Fruit fly (Drosophila melanogaster): ENCODE data around the gene Imp.

Imp gene

DNA sequence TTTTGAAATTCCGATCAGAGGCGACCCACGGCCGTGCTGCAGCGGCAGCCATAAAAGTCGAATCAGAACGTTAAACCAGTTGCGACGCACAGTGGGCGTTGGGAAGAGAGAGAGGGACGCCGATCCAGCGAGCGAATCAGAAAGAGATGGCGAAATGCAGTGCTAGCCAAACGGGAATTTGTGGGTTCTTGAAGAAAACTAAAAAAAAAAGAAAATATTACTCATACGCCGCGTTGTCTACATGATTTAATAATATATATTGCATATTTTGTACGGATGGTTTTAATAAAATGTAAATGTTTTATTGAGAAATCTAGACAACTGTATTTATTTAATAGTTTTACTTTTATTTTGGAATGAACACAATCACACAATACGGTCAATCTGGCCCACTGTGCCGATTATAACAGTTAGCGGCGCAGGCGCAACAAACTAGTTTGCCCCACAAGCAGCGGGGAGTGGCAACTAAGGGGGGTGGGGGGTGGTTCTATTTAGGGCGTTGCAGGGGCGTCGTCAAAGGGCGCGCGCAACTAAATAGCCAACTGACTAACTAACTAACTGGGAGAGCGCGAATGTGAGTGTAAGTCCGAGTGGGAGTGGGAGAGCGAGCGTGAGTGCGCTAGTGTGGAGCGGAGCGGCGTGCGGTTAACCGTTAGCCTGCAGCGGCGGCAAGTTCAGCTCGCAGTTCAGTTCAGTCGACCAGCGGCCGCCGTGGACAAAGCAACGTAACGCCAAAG is 52.1 kb downstream of the Imp start, which contains the start of gene CG15211 (continued):
- TF ChIP-seq pzg (GFP tag; optimal IDR thresholded peaks at IDR 0.05) (no peak), CG8089 (GFP tag; optimal IDR thresholded peaks at IDR 0.05) (no peak), jumu (GFP tag; optimal IDR thresholded peaks at IDR 0.05) (peak; percentile 4), CG17328 (GFP tag; IDR thresholded peaks at IDR 0.05) (peak; percentile 60), CG14860 (GFP tag; IDR thresholded peaks at IDR 0.05; ENCODE audit: partially characterized antibody) (no peak), run (tag; optimal IDR thresholded peaks at IDR 0.05) (peak; percentile 17), CG18262 (tag; optimal IDR thresholded peaks at IDR 0.05) (peak; percentile 85), pan (optimal IDR thresholded peaks at IDR 0.05) (no peak), pan (GFP tag; optimal IDR thresholded peaks at IDR 0.05 in 1 of 2, IDR thresholded peaks at IDR 0.05 in 1 of 2) (peak in 1 of 2 experiments; percentile 63), prd (optimal IDR thresholded peaks at IDR 0.05) (no peak), prd (GFP tag; IDR thresholded peaks at IDR 0.05) (peak; percentile 65), CG6272 (GFP tag; IDR thresholded peaks at IDR 0.05) (no peak), tio (GFP tag; optimal IDR thresholded peaks at IDR 0.05) (peak; percentile 70), Drgx (GFP tag; IDR thresholded peaks at IDR 0.05) (peak; percentile 77), dm (GFP tag; optimal IDR thresholded peaks at IDR 0.05) (peak; percentile 27), sd (tag; optimal IDR thresholded peaks at IDR 0.05) (peak; percentile 61), oc (tag; optimal IDR thresholded peaks at IDR 0.05) (peak; percentile 82), CG13287 (GFP tag; IDR thresholded peaks at IDR 0.05; ENCODE audit: partially characterized antibody) (peak; percentile 24; the same call in 1 of the 2 replicates), gt (GFP tag; IDR thresholded peaks at IDR 0.05) (no peak), CG3995 (GFP tag; optimal IDR thresholded peaks at IDR 0.05) (no peak), CG5180 (GFP tag; optimal IDR thresholded peaks at IDR 0.05) (peak; percentile 68), HLH3B (GFP tag; IDR thresholded peaks at IDR 0.05) (peak; percentile 68; the same call in 1 of the 2 replicates), Trl (optimal IDR thresholded peaks at IDR 0.05) (peak; percentile 65 to 71), Trl (GFP tag; optimal IDR thresholded peaks at IDR 0.05) (no peak), phol (tag; optimal IDR thresholded peaks at IDR 0.05) (peak; percentile 84), tup (GFP tag; optimal IDR thresholded peaks at IDR 0.05) (no peak), Ptx1 (GFP tag; IDR thresholded peaks at IDR 0.05) (peak; percentile 74), CG9609 (GFP tag; optimal IDR thresholded peaks at IDR 0.05) (peak; percentile 3), CG15514 (GFP tag; optimal IDR thresholded peaks at IDR 0.05) (no peak), pros (GFP tag; optimal IDR thresholded peaks at IDR 0.05) (no peak), amos (GFP tag; IDR thresholded peaks at IDR 0.05; ENCODE audit: partially characterized antibody) (no peak; the same call in 1 of the 2 replicates), dimm (GFP tag; IDR thresholded peaks at IDR 0.05) (0 out of 2 replicates have a peak, but pooled peaks have one; percentile 33), CG9797 (GFP tag; optimal IDR thresholded peaks at IDR 0.05) (no peak), Hmx (GFP tag; optimal IDR thresholded peaks at IDR 0.05) (no peak), danr (GFP tag; IDR thresholded peaks at IDR 0.05) (peak; percentile 45), Hsf (GFP tag; optimal IDR thresholded peaks at IDR 0.05) (peak; percentile 21), CG12219 (GFP tag; optimal IDR thresholded peaks at IDR 0.05) (peak; percentile 52), CG14965 (GFP tag; optimal IDR thresholded peaks at IDR 0.05; ENCODE audit: borderline replicate concordance) (no peak), toy (GFP tag; IDR thresholded peaks at IDR 0.05) (no peak), CG2889 (GFP tag; IDR thresholded peaks at IDR 0.05) (no peak), Awh (GFP tag; IDR thresholded peaks at IDR 0.05) (peak; percentile 55; the same call in 1 of the 2 replicates), tna (GFP tag; IDR thresholded peaks at IDR 0.05; ENCODE audit: partially characterized antibody) (no peak), CG11695 (GFP tag; IDR thresholded peaks at IDR 0.05) (peak; percentile 70; the same call in 2 of the 3 replicates), Bgb (GFP tag; IDR thresholded peaks at IDR 0.05; ENCODE audit: partially characterized antibody) (peak; percentile 42; the same call in 1 of the 2 replicates), stwl (tag; optimal IDR thresholded peaks at IDR 0.05) (no peak), Abd-B (GFP tag; optimal IDR thresholded peaks at IDR 0.05) (peak; percentile 53), Max (GFP tag; optimal IDR thresholded peaks at IDR 0.05) (peak; percentile 37), lbe (GFP tag; optimal IDR thresholded peaks at IDR 0.05) (no peak), CG15073 (GFP tag; optimal IDR thresholded peaks at IDR 0.05) (peak; percentile 35)
